Worm (Caenorhabditis elegans) whole organism, mixed stage, embryonic: ENCODE data around the gene T27E7.4.

ENCODE experiments used
- blmp-1 ChIP-seq: fragments of 150-350 bp; optimal IDR thresholded peaks from 2 replicates; lab custom pipeline; 2014; ENCODE audit warnings: missing biosample characterization, missing genetic modification characterization
- cnd-1 ChIP-seq: fragments of 200-800 bp; sonication (Bioruptor generic); optimal IDR thresholded peaks from 2 replicates; lab custom pipeline; 2018; ENCODE audit warnings: mild to moderate bottlenecking, missing genetic modification characterization, missing compliant biosample characterization
- drap-1 ChIP-seq: fragments of 200-800 bp; sonication (Bioruptor generic); optimal IDR thresholded peaks from 3 replicates; lab custom pipeline; 2018; ENCODE audit warnings: mild to moderate bottlenecking, missing genetic modification characterization, missing compliant biosample characterization
- elt-3 ChIP-seq: fragments of 150-350 bp; optimal IDR thresholded peaks from 2 replicates; lab custom pipeline; 2014; ENCODE audit warnings: missing biosample characterization, missing genetic modification characterization
- lsy-2 ChIP-seq: fragments of 150-350 bp; optimal IDR thresholded peaks from 2 replicates; lab custom pipeline; 2014; ENCODE audit warnings: missing biosample characterization, missing genetic modification characterization
- nhr-237 ChIP-seq: fragments of 150-350 bp; optimal IDR thresholded peaks from 2 replicates; lab custom pipeline; 2014; ENCODE audit warnings: missing biosample characterization, missing genetic modification characterization
- nhr-28 ChIP-seq: fragments of 150-350 bp; optimal IDR thresholded peaks from 2 replicates; lab custom pipeline; 2014; ENCODE audit warnings: missing biosample characterization, missing genetic modification characterization
- nhr-76 ChIP-seq: sonication (generic microtip); optimal IDR thresholded peaks from 2 replicates; lab custom pipeline; 2017; ENCODE audit warnings: missing biosample characterization, missing genetic modification characterization
- pha-4 ChIP-seq: fragments of 150-350 bp; optimal IDR thresholded peaks from 2 replicates; lab custom pipeline; 2018; ENCODE audit warnings: missing biosample characterization, missing genetic modification reagents, missing genetic modification characterization
- tbx-8 ChIP-seq: fragments of 200-800 bp; sonication (Bioruptor generic); optimal IDR thresholded peaks from 2 replicates; lab custom pipeline; 2018; ENCODE audit warnings: mild to moderate bottlenecking, missing genetic modification characterization, moderate library complexity, missing compliant biosample characterization
- unc-39 ChIP-seq: fragments of 150-350 bp; optimal IDR thresholded peaks from 2 replicates; lab custom pipeline; 2014; ENCODE audit warnings: missing biosample characterization, missing genetic modification characterization
- unc-62 ChIP-seq: fragments of 150-350 bp; optimal IDR thresholded peaks from 2 replicates; lab custom pipeline; 2014; ENCODE audit warnings: missing biosample characterization, missing genetic modification reagents, missing genetic modification characterization
- zip-8 ChIP-seq: fragments of 150-350 bp; optimal IDR thresholded peaks from 2 replicates; lab custom pipeline; 2014; ENCODE audit warnings: missing biosample characterization, missing genetic modification characterization
- ztf-11 ChIP-seq: fragments of 150-350 bp; optimal IDR thresholded peaks from 2 replicates; lab custom pipeline; 2014; ENCODE audit warnings: missing biosample characterization, missing genetic modification characterization

DNA sequence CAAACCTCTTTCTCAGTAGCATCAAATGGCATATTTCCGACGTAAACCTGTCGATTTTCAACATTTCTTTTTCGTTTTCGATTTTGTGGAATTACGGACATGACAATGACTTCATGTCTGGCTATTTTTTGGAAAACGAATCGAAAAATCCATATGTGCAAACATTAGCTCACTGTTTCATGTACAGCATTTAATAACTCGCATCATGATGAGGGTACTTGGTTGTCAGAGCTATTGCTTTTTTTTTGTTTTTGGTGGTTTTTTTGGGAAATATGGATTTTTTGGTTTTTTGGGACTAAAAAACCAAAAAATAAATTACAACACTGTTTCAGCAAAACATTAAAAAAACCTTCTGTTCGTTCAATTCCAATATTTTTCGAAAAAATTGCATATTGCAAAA is 22.5 kb downstream of the T27E7.4 start, which contains the start of gene Y57G11A.5:
- no peak for TF ChIP-seq nhr-237 (tag; lab: Kevin White, UChicago)
- no peak for TF ChIP-seq nhr-76 (tag; lab: Kevin White, UChicago)
- TF ChIP-seq blmp-1 (tag; lab: Kevin White, UChicago): no peak
- no peak for TF ChIP-seq unc-62 (GFP tag; lab: Kevin White, UChicago)
- TF ChIP-seq tbx-8 (GFP tag; lab: Kevin White, UChicago): no peak
- TF ChIP-seq pha-4 (tag; lab: Kevin White, UChicago): no peak
- TF ChIP-seq lsy-2 (tag; lab: Kevin White, UChicago): no peak
- TF ChIP-seq nhr-28: no peak
- no peak for TF ChIP-seq drap-1 (GFP tag; lab: Kevin White, UChicago)
- no peak for TF ChIP-seq zip-8 (tag; lab: Kevin White, UChicago)
- no peak for TF ChIP-seq ztf-11 (tag; lab: Kevin White, UChicago)
- TF ChIP-seq elt-3 (tag; lab: Kevin White, UChicago): no peak
- no peak for TF ChIP-seq unc-39
- no peak for TF ChIP-seq cnd-1 (tag; lab: Kevin White, UChicago)
